Worm (Caenorhabditis elegans): ENCODE results near the gene F20D6.6.
A peak's percentile ranks its signal among the peaks of the same experiment; 100 is the strongest.

F20D6.6 gene

ce11 chrV:8161699-8162098, 2.0 kb downstream of the F20D6.6 start, which contains the start of gene F20D6.5 (continued):
- TF ChIP-seq ama-1 (optimal IDR thresholded peaks at IDR 0.05) (no peak), unc-39 (tag; optimal IDR thresholded peaks at IDR 0.05) (no peak)

ce11 chrV:8163199-8163598, 3.5 kb downstream of the F20D6.6 start:
- TF ChIP-seq dpl-1 (GFP tag; optimal IDR thresholded peaks at IDR 0.05) (no peak), dmd-6 (GFP tag; IDR thresholded peaks at IDR 0.05) (no peak), D1046.2 (GFP tag; IDR thresholded peaks at IDR 0.05) (no peak), daf-16 (GFP tag; optimal IDR thresholded peaks at IDR 0.05) (no peak), daf-16 (tag; optimal IDR thresholded peaks at IDR 0.05) (peak; percentile 53)

ce11 chrV:8168219-8168962, 8.7 kb downstream of the F20D6.6 start, which contains the start of gene F20D6.8:
TSS of gene F20D6.8 (minus strand) at chrV:8168269.
- TF ChIP-seq set-16 (GFP tag; IDR thresholded peaks at IDR 0.05) (no peak), unc-62 (GFP tag; optimal IDR thresholded peaks at IDR 0.05 in 1 of 2) (peak in 1 of 2 experiments; percentile 92), unc-62 (tag; optimal IDR thresholded peaks at IDR 0.05) (no peak)

- TF ChIP-seq daf-12 (tag; optimal IDR thresholded peaks at IDR 0.05) (no peak), egl-43 (GFP tag; IDR thresholded peaks at IDR 0.05) (no peak), dve-1 (tag; optimal IDR thresholded peaks at IDR 0.05; ENCODE audit: insufficient read depth) (no peak), aha-1 (tag) (peak; percentile 99)
Observed at ce11 chrV:8169150-8169549, 9.4 kb downstream of the F20D6.6 start.

ce11 chrV:8170300-8170699, 10.6 kb downstream of the F20D6.6 start:
- TF ChIP-seq ztf-11 (tag; optimal IDR thresholded peaks at IDR 0.05) (no peak), F44E2.7 (GFP tag; IDR thresholded peaks at IDR 0.05) (no peak), cey-2 (tag; optimal IDR thresholded peaks at IDR 0.05; ENCODE audit: borderline replicate concordance, insufficient read depth) (no peak), set-16 (GFP tag; IDR thresholded peaks at IDR 0.05) (no peak), pha-4 (GFP tag; IDR thresholded peaks at IDR 0.05) (no peak), pha-4 (tag; optimal IDR thresholded peaks at IDR 0.05) (no peak), jun-1 (tag; optimal IDR thresholded peaks at IDR 0.05) (no peak), ceh-44 (GFP tag; IDR thresholded peaks at IDR 0.05) (no peak)

- TF ChIP-seq ces-1 (GFP tag; optimal IDR thresholded peaks at IDR 0.05): no peak
- TF ChIP-seq daf-8 (GFP tag; IDR thresholded peaks at IDR 0.05): no peak
- no peak for TF ChIP-seq nhr-28 (tag; optimal IDR thresholded peaks at IDR 0.05)
- no peak for TF ChIP-seq ceh-62 (tag; optimal IDR thresholded peaks at IDR 0.05)
- TF ChIP-seq ztf-7 (tag; optimal IDR thresholded peaks at IDR 0.05): no peak
- TF ChIP-seq skn-1 (tag; optimal IDR thresholded peaks at IDR 0.05): no peak
- TF ChIP-seq ceh-82 (tag; optimal IDR thresholded peaks at IDR 0.05): no peak
- no peak for TF ChIP-seq madf-9 (GFP tag; conservative IDR thresholded peaks at IDR 0.05)
- TF ChIP-seq F10B5.3 (tag; optimal IDR thresholded peaks at IDR 0.05): no peak
- no peak for TF ChIP-seq lin-13 (GFP tag; optimal IDR thresholded peaks at IDR 0.05)
- TF ChIP-seq daf-12 (tag; optimal IDR thresholded peaks at IDR 0.05): no peak
- no peak for TF ChIP-seq gei-8 (GFP tag; optimal IDR thresholded peaks at IDR 0.05)
- no peak for TF ChIP-seq hlh-30 (tag; optimal IDR thresholded peaks at IDR 0.05; ENCODE audit: insufficient read depth)
- no peak for TF ChIP-seq zip-11 (GFP tag; IDR thresholded peaks at IDR 0.05)
Observed at ce11 chrV:8171688-8172087, 12.0 kb downstream of the F20D6.6 start.

Measured in whole organism, L4 larva.